ENCODE assay signal across 2 fruit fly cellular contexts in the genomic region with DNA sequence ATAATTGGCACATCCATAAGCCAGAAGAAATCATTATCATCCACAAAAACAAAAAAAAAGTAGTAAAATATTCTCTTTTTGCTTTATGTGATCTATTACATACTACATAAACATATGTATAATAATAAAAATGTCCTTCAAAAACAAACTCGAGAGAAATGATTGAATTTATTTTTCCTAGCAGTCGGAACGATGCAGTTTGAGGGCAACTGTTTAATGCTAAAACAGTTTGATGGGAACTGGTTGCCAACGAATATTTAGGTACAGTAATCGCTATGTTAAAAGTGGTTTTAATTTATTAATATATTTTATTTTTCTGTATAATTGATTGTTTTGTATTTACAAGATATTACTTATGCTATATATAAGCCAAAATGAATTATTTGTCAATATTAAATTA.
TF ChIP-seq lines count a peak whose summit lies in the region.

No protein-coding gene starts in this region.

- TF ChIP-seq CTCF in whole organism, embryonic (GFP tag; optimal IDR thresholded peaks at IDR 0.05; lab: Kevin White, UChicago) = no peak

TF ChIP-seq in whole organism, embryonic, 481 proteins besides CTCF, POLR2A, EP300 and RAD21:
- TF ChIP-seq Opbp (GFP tag; IDR thresholded peaks at IDR 0.05; lab: Robert Waterston, UW; ENCODE audit: partially characterized antibody) = peak; percentile 11; the same call in 1 of the 3 replicates
- TF ChIP-seq CG10274 (GFP tag; optimal IDR thresholded peaks at IDR 0.05; lab: Kevin White, UChicago) = no peak
- peak; percentile 98 for TF ChIP-seq CG6654 (GFP tag; optimal IDR thresholded peaks at IDR 0.05; lab: Kevin White, UChicago)
- TF ChIP-seq Gsc (GFP tag; IDR thresholded peaks at IDR 0.05; lab: Robert Waterston, UW) = no peak
- TF ChIP-seq Tbp (GFP tag; optimal IDR thresholded peaks at IDR 0.05; lab: Kevin White, UChicago) = peak; percentile 8
- TF ChIP-seq CG11093 (GFP tag; IDR thresholded peaks at IDR 0.05; lab: Robert Waterston, UW) = no peak
- TF ChIP-seq CG17912 (GFP tag; optimal IDR thresholded peaks at IDR 0.05; lab: Kevin White, UChicago) = no peak
- peak; percentile 8 for TF ChIP-seq pita (GFP tag; optimal IDR thresholded peaks at IDR 0.05; lab: Kevin White, UChicago)
- peak; percentile 1 for TF ChIP-seq Ssrp (tag; optimal IDR thresholded peaks at IDR 0.05; lab: Kevin White, UChicago)
- TF ChIP-seq CG42726 (GFP tag; IDR thresholded peaks at IDR 0.05; lab: Robert Waterston, UW; ENCODE audit: partially characterized antibody) = 0 out of 2 replicates have a peak, but pooled peaks have one; percentile 9
- TF ChIP-seq CG2199 (GFP tag; IDR thresholded peaks at IDR 0.05; lab: Robert Waterston, UW) = peak; percentile 75; the same call in 1 of the 3 replicates
- TF ChIP-seq CG6791 (GFP tag; IDR thresholded peaks at IDR 0.05; lab: Robert Waterston, UW; ENCODE audit: partially characterized antibody) = 0 out of 3 replicates have a peak, but pooled peaks have one; percentile 40
TF ChIP-seq in whole organism, embryonic: peak in this region for 8.

TF ChIP-seq in whole organism, wandering third instar larva, 38 proteins besides CTCF, POLR2A, EP300 and RAD21:
- TF ChIP-seq Myc (optimal IDR thresholded peaks at IDR 0.05; lab: Kevin White, UChicago) (peak; percentile 63), h (GFP tag; optimal IDR thresholded peaks at IDR 0.05; lab: Kevin White, UChicago) (no peak), Abd-B (GFP tag; optimal IDR thresholded peaks at IDR 0.05; lab: Kevin White, UChicago) (no peak)
